Fruit fly (Drosophila melanogaster) Kc167 (cell line): ENCODE measurements around the gene CG43235.

Experiments used
- Myc ChIP-seq: fragments of >200 bp; optimal IDR thresholded peaks from 2 replicates; lab custom pipeline; 2017; ENCODE audit warnings: missing external identifiers
- Sin3A ChIP-seq: fragments of >200 bp; optimal IDR thresholded peaks from 2 replicates; lab custom pipeline; 2018; ENCODE audit warnings: missing external identifiers
- h ChIP-seq: fragments of >200 bp; optimal IDR thresholded peaks from 3 replicates; lab custom pipeline; 2018; ENCODE audit warnings: missing external identifiers
- insv ChIP-seq: fragments of >200 bp; optimal IDR thresholded peaks from 3 replicates; lab custom pipeline; 2018; ENCODE audit warnings: missing external identifiers
- psq ChIP-seq: fragments of >200 bp; optimal IDR thresholded peaks from 2 replicates; lab custom pipeline; 2017; ENCODE audit warnings: missing external identifiers
- ttk ChIP-seq: sonication (Bioruptor generic); optimal IDR thresholded peaks from 2 replicates; lab custom pipeline; 2017; ENCODE audit warnings: missing external identifiers

DNA sequence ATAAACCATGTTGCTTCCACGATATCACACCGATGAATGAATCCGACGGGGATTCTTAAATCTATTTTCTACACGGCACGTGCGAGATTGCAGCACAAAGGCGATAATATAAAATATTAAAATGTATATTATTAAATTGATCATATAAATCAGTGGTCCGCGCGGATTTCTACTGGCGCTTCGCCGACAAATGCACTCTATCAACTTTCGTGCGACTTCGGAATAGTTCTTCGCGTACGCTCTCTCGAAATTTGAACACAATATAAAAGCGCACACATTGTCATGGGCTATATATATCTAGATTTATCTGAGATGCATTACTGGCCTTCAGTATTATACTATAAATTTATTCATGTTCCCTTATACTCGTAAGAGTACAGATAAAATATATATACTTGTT is 23.7 kb downstream of the CG43235 start, which contains the start of gene CG33296:
- TF ChIP-seq ttk (lab: Kevin White, UChicago) (no peak), h (lab: Kevin White, UChicago) (no peak), insv (lab: Kevin White, UChicago) (no peak), Sin3A (lab: Kevin White, UChicago) (no peak), psq (no peak), Myc (lab: Kevin White, UChicago) (no peak)
